Worm (Caenorhabditis elegans): ENCODE measurements around the gene C39B5.10.

C39B5.10 gene

DNA sequence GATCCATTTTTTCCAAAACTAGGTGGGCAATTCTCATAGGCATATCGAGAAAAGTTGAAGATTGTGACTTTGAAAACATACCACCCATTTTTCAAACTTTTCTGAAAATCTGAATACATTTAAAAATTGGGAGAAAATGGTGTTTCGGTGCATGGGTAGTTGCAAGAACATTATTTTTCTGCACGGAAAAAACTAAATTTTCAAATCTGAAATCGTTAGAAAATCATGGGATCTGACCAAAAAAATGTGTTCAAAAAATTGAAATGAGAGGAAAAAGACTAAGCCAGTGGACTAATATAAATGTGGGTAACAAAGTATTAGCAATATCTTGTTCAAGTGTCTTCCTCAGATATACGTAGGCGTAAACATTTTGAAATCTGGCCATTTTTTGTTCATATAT is 19.4 kb upstream of the C39B5.10 start, which contains the start of gene fbxa-43:
fbxa-43 (minus strand) TSS at position 101 of the 400 bp plus-strand sequence.
- TF ChIP-seq him-1 (tag; optimal IDR thresholded peaks at IDR 0.05) (no peak), dao-5 (tag; optimal IDR thresholded peaks at IDR 0.05) (no peak), W03F9.2 (tag; optimal IDR thresholded peaks at IDR 0.05) (no peak)

DNA sequence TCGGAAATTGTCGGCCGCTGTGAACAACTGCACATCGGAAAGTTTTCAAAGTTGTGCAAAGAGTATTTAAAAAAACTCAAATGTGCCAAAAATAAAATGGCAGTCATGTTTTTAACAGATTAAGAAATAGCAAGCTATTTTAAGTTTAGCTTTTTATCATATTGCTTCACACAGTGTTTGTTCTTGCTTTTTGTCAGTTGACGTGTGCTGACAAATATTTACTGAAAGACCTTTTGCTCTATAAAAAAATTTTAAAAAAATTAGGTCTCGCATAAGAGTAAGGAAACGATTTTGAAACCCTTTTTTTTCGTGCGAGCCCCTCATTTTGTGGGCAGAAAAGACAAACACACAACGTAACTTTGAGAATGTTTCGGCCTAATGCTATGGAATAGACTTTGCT is 16.1 kb upstream of the C39B5.10 start, which contains the start of gene fbxa-71:
fbxa-71 (plus strand) TSS at position 301 of the 400 bp plus-strand sequence.
- TF ChIP-seq dao-5 (tag; optimal IDR thresholded peaks at IDR 0.05) (no peak), him-1 (tag; optimal IDR thresholded peaks at IDR 0.05) (no peak), W03F9.2 (tag; optimal IDR thresholded peaks at IDR 0.05) (no peak)

DNA sequence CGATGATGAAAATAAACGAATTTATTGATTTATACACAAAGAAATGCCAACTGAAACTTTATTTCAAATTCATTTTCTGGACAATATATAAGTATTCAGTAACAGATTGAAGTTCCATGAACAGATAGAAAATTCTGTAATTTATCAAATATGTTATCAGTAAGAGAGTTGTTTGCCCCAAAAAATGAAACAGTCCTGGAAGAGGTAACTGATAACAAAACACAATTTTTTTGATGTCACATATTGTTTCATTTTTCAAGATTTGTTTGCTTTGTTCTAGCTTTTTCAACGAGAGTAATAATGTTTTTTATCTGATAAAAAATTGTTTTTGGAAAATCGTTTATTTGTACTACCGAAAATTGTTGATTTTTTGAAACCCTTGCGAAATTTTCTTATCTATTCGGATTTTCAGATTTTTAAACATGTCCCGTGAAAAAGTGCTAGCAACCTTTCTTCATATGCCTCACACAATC is 13.6 kb upstream of the C39B5.10 start, which contains the start of gene fbxa-73:
fbxa-73 (plus strand) TSS at position 423 of the 473 bp plus-strand sequence.
- TF ChIP-seq dao-5 (tag; optimal IDR thresholded peaks at IDR 0.05) (no peak), W03F9.2 (tag; optimal IDR thresholded peaks at IDR 0.05) (no peak), him-1 (tag; optimal IDR thresholded peaks at IDR 0.05) (no peak)

DNA sequence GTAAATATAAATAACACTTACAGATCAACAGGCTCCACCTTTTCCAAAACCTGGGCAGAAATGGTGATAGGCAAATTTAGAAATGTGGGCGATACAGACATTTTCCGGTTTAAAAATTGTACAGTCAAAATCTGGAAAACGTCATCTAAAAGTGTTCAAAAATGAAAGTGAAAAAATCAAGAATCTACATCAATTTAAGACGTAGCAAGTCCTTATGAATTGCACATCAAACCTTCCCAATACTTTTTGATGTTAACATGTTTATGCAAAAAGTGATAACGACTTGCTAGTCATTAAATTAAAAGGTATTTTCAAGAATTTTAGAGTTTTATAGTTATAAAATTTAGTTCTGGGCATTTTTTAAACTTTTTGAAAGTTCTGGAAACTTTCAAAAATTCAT is 11.9 kb upstream of the C39B5.10 start, which contains the start of gene fbxa-7:
fbxa-7 (minus strand) TSS at position 101 of the 400 bp plus-strand sequence.
- TF ChIP-seq W03F9.2 (tag; optimal IDR thresholded peaks at IDR 0.05) (no peak), dao-5 (tag; optimal IDR thresholded peaks at IDR 0.05) (no peak), him-1 (tag; optimal IDR thresholded peaks at IDR 0.05) (no peak)

DNA sequence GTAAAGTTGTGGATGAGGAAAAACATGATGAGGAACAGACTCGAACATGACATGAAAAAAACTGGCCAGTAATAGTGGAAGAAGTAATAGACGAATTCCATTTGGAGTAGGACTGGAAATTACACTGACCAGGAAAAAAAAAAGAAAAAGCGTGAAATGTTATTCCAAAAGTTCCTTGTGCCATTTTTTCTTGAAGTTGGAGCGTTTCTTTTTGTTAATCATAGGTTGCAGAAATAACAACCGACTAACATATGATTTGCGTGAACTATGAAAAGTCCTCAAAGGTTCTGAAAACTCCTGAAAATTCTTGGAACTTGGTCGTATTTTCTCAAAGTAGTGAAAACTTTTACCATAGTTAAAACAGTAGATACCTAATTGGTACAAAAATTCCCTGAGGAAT is 6.3 kb upstream of the C39B5.10 start, which contains the start of gene srd-67:
srd-67 (minus strand) TSS at position 101 of the 400 bp plus-strand sequence.
- TF ChIP-seq W03F9.2 (tag; optimal IDR thresholded peaks at IDR 0.05) (no peak), dao-5 (tag; optimal IDR thresholded peaks at IDR 0.05) (no peak), him-1 (tag; optimal IDR thresholded peaks at IDR 0.05) (no peak)

DNA sequence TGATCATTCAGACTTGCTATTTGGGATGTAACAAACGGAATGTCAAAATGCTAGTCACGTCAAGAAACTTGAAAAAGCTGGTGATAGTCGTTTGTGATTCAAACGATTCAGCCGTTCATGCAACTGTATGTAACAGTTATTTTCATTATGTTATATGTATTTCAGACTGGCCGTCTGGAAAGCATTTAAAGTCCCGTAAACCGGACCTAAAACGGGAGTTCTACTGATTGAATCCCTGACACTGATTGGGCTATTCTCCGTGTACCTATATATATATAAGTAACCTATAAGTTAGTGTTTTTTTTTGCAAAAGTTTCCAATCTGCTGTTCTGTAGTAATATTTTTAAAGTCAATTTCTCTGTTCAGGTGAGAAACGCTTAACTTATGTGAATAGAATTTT is 4.2 kb upstream of the C39B5.10 start:
- TF ChIP-seq dao-5 (tag; optimal IDR thresholded peaks at IDR 0.05) (no peak), him-1 (tag; optimal IDR thresholded peaks at IDR 0.05) (no peak), W03F9.2 (tag; optimal IDR thresholded peaks at IDR 0.05) (no peak)

DNA sequence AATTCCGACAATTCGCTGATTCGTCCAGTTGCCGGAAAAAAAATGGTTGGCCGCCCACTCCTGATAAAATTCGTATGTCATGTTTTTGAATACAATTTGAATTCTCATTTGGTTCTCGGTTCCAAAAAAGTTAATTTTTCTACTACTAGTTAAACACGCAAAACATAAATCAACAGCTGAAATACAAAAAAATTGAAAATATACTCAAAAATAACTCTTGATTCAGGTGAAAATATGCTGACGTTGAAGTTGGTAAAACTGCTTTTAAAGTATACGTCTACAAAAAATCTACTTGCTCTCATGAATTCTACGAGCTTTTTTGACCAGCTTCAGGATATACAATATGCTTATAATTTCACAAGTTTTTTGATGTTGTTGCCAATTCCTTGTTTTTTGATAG is 1.0 kb upstream of the C39B5.10 start, which contains the start of gene srz-56:
srz-56 (plus strand) TSS at position 301 of the 400 bp plus-strand sequence.
- no peak for TF ChIP-seq W03F9.2 (tag; optimal IDR thresholded peaks at IDR 0.05)
- TF ChIP-seq him-1 (tag; optimal IDR thresholded peaks at IDR 0.05) = no peak
- TF ChIP-seq dao-5 (tag; optimal IDR thresholded peaks at IDR 0.05) = no peak

DNA sequence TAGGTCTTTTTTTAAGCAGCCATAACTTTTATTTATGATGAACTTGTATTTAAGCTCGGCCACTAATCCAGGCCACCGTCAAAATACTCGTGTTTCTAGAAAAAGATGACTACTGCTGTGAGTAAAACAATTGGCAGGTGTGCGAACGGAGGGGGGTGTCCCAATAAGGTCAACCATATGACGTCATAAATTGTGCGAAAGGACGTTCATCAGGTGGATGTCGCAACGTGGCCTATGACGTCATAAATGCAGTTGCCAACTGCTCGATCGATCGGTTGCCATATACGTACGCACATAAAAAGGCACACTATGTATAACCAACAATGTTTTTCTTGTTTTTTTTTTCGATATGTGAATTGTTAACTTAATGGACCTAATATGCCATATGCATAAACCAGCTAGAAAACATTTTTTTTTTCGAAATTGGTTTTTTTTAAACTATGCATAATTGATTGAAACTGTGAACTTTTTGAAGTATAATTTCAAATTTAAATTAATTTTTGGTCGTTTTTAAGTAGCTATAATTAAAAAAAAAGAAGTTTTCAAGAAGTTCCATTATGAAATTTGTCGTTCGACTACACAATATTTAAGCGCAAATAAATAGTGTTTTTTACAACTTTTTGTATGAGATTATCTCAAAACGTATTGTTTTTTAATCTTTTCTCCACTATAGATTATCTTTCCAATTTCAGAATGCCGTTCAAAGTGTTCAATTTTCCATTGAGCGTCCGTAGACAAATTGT is 5.1 kb downstream of the C39B5.10 start, which contains the start of gene C39B5.2:
C39B5.2 (plus strand) TSS at position 693 of the 743 bp plus-strand sequence.
- TF ChIP-seq W03F9.2 (tag; optimal IDR thresholded peaks at IDR 0.05) = no peak
- TF ChIP-seq dao-5 (tag; optimal IDR thresholded peaks at IDR 0.05) = no peak
- TF ChIP-seq him-1 (tag; optimal IDR thresholded peaks at IDR 0.05) = no peak

DNA sequence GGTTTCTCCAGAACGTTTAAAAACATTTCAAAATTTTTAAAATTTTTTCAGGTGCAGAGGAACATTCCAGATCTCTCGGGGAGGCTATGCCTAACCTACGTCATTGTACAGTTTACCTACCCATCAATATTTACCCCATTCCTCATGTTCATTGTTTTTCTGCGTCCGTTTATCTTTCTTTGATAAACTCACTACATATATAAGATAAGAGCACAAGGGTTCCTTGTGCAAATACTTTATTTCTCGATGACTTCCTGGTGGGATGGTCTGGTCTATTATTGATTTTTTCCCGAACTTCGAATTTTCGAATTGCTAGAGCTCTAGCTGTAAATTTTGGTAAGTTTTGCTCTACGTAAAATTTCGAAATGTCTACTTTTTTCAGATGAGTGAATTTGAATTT is 6.0 kb downstream of the C39B5.10 start:
- TF ChIP-seq him-1 (tag; optimal IDR thresholded peaks at IDR 0.05) (no peak), W03F9.2 (tag; optimal IDR thresholded peaks at IDR 0.05) (no peak), dao-5 (tag; optimal IDR thresholded peaks at IDR 0.05) (no peak)

DNA sequence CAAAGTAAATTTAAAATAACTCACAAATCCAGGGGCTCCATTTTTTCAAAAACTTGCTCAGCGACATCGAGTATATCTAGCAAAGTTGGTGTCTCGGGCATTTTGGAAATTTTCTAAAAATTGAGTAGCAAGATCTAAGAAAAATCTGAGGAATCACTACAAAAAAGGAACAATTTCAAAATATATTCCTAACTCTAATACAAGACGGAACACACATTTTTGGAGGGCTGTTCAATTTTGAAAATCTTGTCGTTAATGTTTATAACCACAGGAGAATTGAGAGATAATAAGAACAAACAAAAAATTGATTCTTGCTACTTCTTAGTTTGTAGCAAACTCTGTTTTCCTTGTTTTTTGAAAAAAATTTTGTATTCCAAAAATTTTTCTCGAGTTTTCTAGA is 7.1 kb downstream of the C39B5.10 start, which contains the start of gene fbxa-47:
fbxa-47 (minus strand) TSS at position 101 of the 400 bp plus-strand sequence.
- TF ChIP-seq dao-5 (tag; optimal IDR thresholded peaks at IDR 0.05) = no peak
- TF ChIP-seq him-1 (tag; optimal IDR thresholded peaks at IDR 0.05) = no peak
- no peak for TF ChIP-seq W03F9.2 (tag; optimal IDR thresholded peaks at IDR 0.05)

DNA sequence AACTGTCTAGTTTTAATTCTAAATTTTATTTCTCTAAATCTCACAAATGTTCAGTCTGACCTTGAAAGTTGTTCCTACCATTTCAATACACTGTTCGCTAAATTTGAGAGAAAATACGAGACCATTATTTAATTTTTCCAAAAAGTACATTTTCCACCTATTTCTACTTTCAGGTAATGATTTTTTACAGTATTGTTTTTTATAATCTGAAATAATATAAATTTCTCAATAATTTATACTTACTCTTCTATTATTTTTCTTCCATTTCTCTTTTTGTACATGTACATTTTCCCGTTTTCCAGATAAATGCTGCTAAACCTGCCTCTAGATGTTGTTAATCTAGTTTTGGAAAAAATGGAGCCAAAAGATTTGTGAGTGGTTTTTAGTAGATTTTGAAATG is 12.0 kb downstream of the C39B5.10 start, which contains the start of gene fbxa-62:
fbxa-62 (plus strand) TSS at position 301 of the 400 bp plus-strand sequence.
- TF ChIP-seq dao-5 (tag; optimal IDR thresholded peaks at IDR 0.05) (no peak), W03F9.2 (tag; optimal IDR thresholded peaks at IDR 0.05) (no peak), him-1 (tag; optimal IDR thresholded peaks at IDR 0.05) (no peak)

DNA sequence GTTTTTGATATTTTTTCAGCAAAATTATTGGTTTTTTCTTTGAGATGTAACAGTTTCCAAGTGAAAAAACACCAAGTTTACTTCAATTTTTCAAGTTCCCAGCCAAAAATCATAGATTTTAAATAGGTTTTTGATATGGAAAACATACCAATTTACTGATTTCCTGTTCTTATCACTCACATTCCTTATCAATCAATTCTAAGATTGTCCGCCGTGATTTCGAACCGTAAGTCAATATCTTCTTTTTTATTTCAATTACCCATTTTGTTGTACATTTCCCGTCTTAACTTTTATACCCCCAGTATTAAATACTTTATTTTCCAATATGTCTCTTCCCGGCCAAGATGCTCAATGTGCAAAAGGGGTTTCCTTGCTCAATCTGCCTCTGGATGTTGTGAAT is 15.0 kb downstream of the C39B5.10 start, which contains the start of gene fbxa-38:
fbxa-38 (plus strand) TSS at position 195 of the 400 bp plus-strand sequence.
- TF ChIP-seq dao-5 (tag; optimal IDR thresholded peaks at IDR 0.05) (no peak), him-1 (tag; optimal IDR thresholded peaks at IDR 0.05) (no peak), W03F9.2 (tag; optimal IDR thresholded peaks at IDR 0.05) (no peak)

DNA sequence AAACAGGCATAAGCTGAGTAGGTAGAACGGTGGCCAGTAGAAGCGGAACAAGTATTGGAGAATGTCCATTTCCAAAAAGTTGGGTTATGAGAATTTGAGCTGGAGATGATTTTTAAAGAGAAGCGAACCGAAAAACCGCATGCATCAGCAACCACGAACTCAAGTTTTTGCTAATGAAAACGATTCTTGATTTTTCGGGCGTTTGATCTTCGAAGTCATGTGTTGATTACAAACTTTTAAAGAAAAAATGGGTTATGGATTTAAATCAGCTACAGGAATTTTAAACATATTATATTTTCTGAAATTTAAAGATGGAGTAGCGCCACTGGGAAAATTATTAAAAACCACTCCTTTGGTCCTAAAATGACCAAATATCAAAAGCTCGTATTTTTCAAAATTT is 15.5 kb downstream of the C39B5.10 start, which contains the start of gene srd-65:
srd-65 (minus strand) TSS at position 101 of the 400 bp plus-strand sequence.
- TF ChIP-seq him-1 (tag; optimal IDR thresholded peaks at IDR 0.05) = no peak
- TF ChIP-seq dao-5 (tag; optimal IDR thresholded peaks at IDR 0.05) = no peak
- no peak for TF ChIP-seq W03F9.2 (tag; optimal IDR thresholded peaks at IDR 0.05)

DNA sequence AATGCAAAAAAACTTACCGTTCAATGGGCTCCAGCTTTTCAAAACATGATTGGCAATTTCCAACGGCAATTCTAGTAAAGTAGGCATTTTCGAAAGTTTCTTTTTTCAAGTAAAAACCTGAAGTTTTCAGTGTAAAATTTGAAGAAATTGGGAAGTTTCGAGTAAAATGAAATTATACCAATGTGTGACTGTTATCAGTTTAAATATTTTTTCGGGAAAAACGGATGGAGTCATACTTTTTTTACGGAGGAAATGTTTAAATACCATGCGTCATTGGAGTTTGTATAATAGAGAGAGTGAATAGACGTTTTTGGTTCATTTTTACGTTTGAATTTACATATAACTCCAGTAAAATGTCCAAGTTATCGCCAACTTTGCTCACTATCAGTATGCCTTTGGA is 20.0 kb downstream of the C39B5.10 start, which contains the start of gene fbxa-12:
fbxa-12 (plus strand) TSS at position 301 of the 400 bp plus-strand sequence.
- TF ChIP-seq him-1 (tag; optimal IDR thresholded peaks at IDR 0.05) = no peak
- no peak for TF ChIP-seq dao-5 (tag; optimal IDR thresholded peaks at IDR 0.05)
- TF ChIP-seq W03F9.2 (tag; optimal IDR thresholded peaks at IDR 0.05) = no peak

Measured in whole organism, L4/young adult.